Fruit fly (Drosophila melanogaster) whole organism, prepupa: ENCODE measurements around the gene tweek.

Experiments used
- CG10669 ChIP-seq: fragments of 200-800 bp; sonication (Bioruptor generic); optimal IDR thresholded peaks from 3 replicates; lab custom pipeline; 2018; ENCODE audit warnings: missing biosample characterization, mild to moderate bottlenecking, missing genetic modification characterization, moderate library complexity
- CG11294 ChIP-seq: fragments of 200-800 bp; sonication (Bioruptor generic); IDR thresholded peaks from 2 replicates; pipeline ENCODE4 v1.3.6; 2022; ENCODE audit warnings: missing biosample characterization, missing genetic modification characterization
- CG11762 ChIP-seq: fragments of 200-800 bp; sonication (Bioruptor generic); optimal IDR thresholded peaks from 3 replicates; lab custom pipeline; 2016; ENCODE audit warnings: missing biosample characterization, missing genetic modification characterization; ENCODE audit not compliant: insufficient read depth
- CG1621 ChIP-seq: fragments of 200-800 bp; sonication (Bioruptor generic); optimal IDR thresholded peaks from 3 replicates; lab custom pipeline; 2018; ENCODE audit warnings: missing biosample characterization, mild to moderate bottlenecking, missing genetic modification characterization
- CG3032 ChIP-seq: fragments of 200-800 bp; optimal IDR thresholded peaks from 2 replicates; lab custom pipeline; 2019; ENCODE audit warnings: missing biosample characterization, mild to moderate bottlenecking, missing genetic modification characterization, moderate library complexity
- CG34406 ChIP-seq: fragments of 200-800 bp; sonication (Bioruptor generic); optimal IDR thresholded peaks from 3 replicates; lab custom pipeline; 2016; ENCODE audit warnings: missing biosample characterization, missing genetic modification characterization
- CG6163 ChIP-seq: fragments of 200-800 bp; sonication (Bioruptor generic); IDR thresholded peaks from 3 replicates; pipeline ENCODE4 v1.3.6; 2022; ENCODE audit warnings: missing biosample characterization, missing genetic modification characterization
- CG6276 ChIP-seq: fragments of 200-800 bp; sonication (Bioruptor generic); optimal IDR thresholded peaks from 2 replicates; lab custom pipeline; 2017; ENCODE audit warnings: missing biosample characterization, mild to moderate bottlenecking, missing genetic modification characterization
- CG6808 ChIP-seq: fragments of 200-800 bp; sonication (Bioruptor generic); optimal IDR thresholded peaks from 3 replicates; lab custom pipeline; 2017; ENCODE audit warnings: missing biosample characterization, missing genetic modification characterization, mild to moderate bottlenecking, moderate library complexity, missing genetic modification reagents
- CG6854 ChIP-seq: fragments of 200-800 bp; sonication (Bioruptor generic); optimal IDR thresholded peaks from 2 replicates; lab custom pipeline; 2017; ENCODE audit warnings: missing biosample characterization, mild to moderate bottlenecking, missing genetic modification characterization
- Ets21C ChIP-seq: fragments of 200-800 bp; sonication (Bioruptor generic); optimal IDR thresholded peaks from 3 replicates; lab custom pipeline; 2016; ENCODE audit warnings: missing biosample characterization, missing genetic modification characterization
- Hr4 ChIP-seq: fragments of 200-800 bp; sonication (Bioruptor generic); optimal IDR thresholded peaks from 3 replicates; lab custom pipeline; 2016; ENCODE audit warnings: missing biosample characterization, missing genetic modification characterization
- Lpt ChIP-seq: fragments of 200-800 bp; sonication (Bioruptor generic); optimal IDR thresholded peaks from 3 replicates; lab custom pipeline; 2016; ENCODE audit warnings: missing biosample characterization, missing genetic modification characterization
- acj6 ChIP-seq: fragments of 200-800 bp; sonication (Bioruptor generic); optimal IDR thresholded peaks from 3 replicates; lab custom pipeline; 2016; ENCODE audit warnings: missing biosample characterization, missing genetic modification characterization
- dac ChIP-seq: fragments of 200-800 bp; sonication (Bioruptor generic); optimal IDR thresholded peaks from 2 replicates; lab custom pipeline; 2017; ENCODE audit warnings: missing biosample characterization, mild to moderate bottlenecking, missing genetic modification characterization
- dsx ChIP-seq: fragments of 200-800 bp; optimal IDR thresholded peaks from 3 replicates; lab custom pipeline; 2019; ENCODE audit warnings: missing biosample characterization, mild to moderate bottlenecking, missing genetic modification characterization, moderate library complexity; ENCODE audit not compliant: poor library complexity, severe bottlenecking
- esn ChIP-seq: fragments of 200-800 bp; sonication (Bioruptor generic); optimal IDR thresholded peaks from 2 replicates; lab custom pipeline; 2016; ENCODE audit warnings: missing biosample characterization, mild to moderate bottlenecking, missing genetic modification characterization, moderate library complexity
- lz ChIP-seq: fragments of 200-800 bp; sonication (Bioruptor generic); optimal IDR thresholded peaks from 3 replicates; lab custom pipeline; 2016; ENCODE audit warnings: missing biosample characterization, missing genetic modification characterization
- salr ChIP-seq, 2 experiments: fragments of 200-800 bp; sonication (Bioruptor generic); optimal IDR thresholded peaks; 3 replicates each; lab custom pipeline; 2016 to 2018; ENCODE audit warnings: missing biosample characterization in 2 of 2, missing genetic modification characterization in 2 of 2, mild to moderate bottlenecking in 1 of 2
- spab ChIP-seq: fragments of 200-800 bp; sonication (Bioruptor generic); optimal IDR thresholded peaks from 2 replicates; lab custom pipeline; 2017; ENCODE audit warnings: missing biosample characterization, mild to moderate bottlenecking, missing genetic modification characterization, missing genetic modification reagents
- svp ChIP-seq: fragments of 200-800 bp; sonication (Bioruptor generic); peaks from one replicate; lab custom pipeline; 2016; ENCODE audit warnings: missing biosample characterization, missing genetic modification characterization

The tweek gene

DNA sequence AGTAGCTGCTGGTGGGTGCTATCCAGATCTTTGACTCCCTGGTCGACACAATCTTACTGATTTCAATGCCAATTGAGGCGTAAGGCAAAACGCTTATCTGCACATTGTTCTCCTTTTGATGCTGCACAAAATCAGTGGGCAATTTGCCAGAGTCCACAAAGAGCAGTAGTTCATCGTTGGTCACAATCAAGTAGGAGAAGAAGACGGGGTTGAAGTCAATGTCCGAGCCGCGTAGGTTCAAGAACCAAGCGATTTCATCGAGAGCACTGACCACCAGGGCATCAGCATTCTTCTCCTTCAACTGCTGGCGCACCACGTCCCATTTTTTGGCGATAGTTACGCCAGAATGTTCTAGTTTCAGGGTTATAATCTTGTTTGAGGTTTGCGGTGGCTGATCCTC lies 21.0 kb downstream of the tweek start:
- TF ChIP-seq CG11762 (GFP tag; lab: Kevin White, UChicago), result no peak
- TF ChIP-seq svp, result peak; percentile 94
- no peak for TF ChIP-seq Hr4 (GFP tag; lab: Kevin White, UChicago)
- no peak for TF ChIP-seq Ets21C
- TF ChIP-seq CG10669 (GFP tag; lab: Kevin White, UChicago), result no peak
- no peak for TF ChIP-seq CG6808
- no peak for TF ChIP-seq CG6163 (GFP tag; lab: Robert Waterston, UW)
- no peak for TF ChIP-seq CG3032 (tag; lab: Kevin White, UChicago)

DNA sequence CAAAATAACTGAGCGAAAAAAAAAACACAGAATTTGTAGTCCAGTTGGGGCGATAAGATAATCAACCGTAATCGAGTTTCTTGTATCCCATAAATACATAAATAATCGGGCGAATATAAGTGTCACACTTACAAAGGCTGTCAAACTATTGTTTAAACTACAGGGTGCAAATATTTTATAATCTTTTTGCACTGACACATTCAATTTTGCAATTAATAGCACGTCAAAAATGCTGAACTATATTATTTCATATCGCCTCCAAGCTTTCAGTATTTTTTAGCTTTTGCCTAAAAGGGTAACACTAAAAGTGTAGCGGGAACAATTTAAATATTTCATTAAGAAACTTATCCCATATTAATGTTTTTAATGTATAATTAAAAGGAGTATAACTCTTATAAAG lies 21.9 kb downstream of the tweek start, which contains the start of gene ApepP:
Gene ApepP, minus strand, starts transcription at position 242 of the 400 bp plus-strand sequence.
- no peak for TF ChIP-seq esn (GFP tag; lab: Kevin White, UChicago)
- no peak for TF ChIP-seq salr (GFP tag; optimal IDR thresholded peaks at IDR 0.05; lab: Kevin White, UChicago)
- TF ChIP-seq svp, result peak; percentile 58
- no peak for TF ChIP-seq CG11294 (GFP tag; lab: Robert Waterston, UW)
- TF ChIP-seq, all 60 proteins: peak for 1

DNA sequence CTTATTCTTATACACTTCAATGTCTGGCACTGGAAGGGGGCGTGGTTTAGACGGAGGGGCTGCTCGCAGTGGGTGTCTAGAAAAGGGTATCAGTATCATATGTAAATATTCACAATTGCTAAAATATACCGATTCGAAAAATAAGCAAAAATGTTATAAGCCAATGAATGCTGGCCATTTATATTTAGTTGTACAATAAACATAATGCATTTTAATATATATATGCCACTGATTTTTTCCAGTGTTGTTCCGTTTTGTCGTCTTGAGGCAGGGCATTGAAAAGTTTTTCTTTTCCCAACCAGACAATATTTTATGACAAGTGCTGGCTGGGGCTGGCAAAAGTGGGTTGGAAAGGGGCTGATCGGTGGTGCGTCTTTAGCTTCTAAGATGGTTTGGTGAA lies 33.5 kb downstream of the tweek start:
- TF ChIP-seq dsx (GFP tag; lab: Kevin White, UChicago) (no peak), acj6 (GFP tag; lab: Kevin White, UChicago) (no peak), CG11762 (GFP tag; lab: Kevin White, UChicago) (no peak), CG6808 (no peak), CG1621 (tag; lab: Kevin White, UChicago) (no peak), CG6276 (GFP tag; lab: Kevin White, UChicago) (no peak), CG6854 (GFP tag; lab: Kevin White, UChicago) (no peak), spab (GFP tag; lab: Kevin White, UChicago) (no peak), lz (GFP tag; lab: Kevin White, UChicago) (no peak), dac (no peak), CG34406 (no peak), Ets21C (no peak), Hr4 (GFP tag; lab: Kevin White, UChicago) (no peak), Lpt (no peak)
